Fruit fly (Drosophila melanogaster) whole organism, embryonic: ENCODE measurements around the gene shakB.
A peak's percentile ranks its signal among the peaks of the same experiment; 100 is the strongest.

ENCODE experiments used
- CG11247 ChIP-seq: fragments of 200-800 bp; sonication (Bioruptor generic); IDR thresholded peaks from 2 replicates; pipeline ENCODE4 v1.3.6; 2022; ENCODE audit warnings: missing biosample characterization, missing genetic modification characterization
- CG31224 ChIP-seq: fragments of 200-800 bp; sonication (Bioruptor generic); IDR thresholded peaks from 2 replicates; pipeline ENCODE4 v1.3.6; 2022; ENCODE audit warnings: missing biosample characterization, missing genetic modification characterization
- CG8089 ChIP-seq: fragments of 200-800 bp; sonication (Bioruptor generic); optimal IDR thresholded peaks from 3 replicates; lab custom pipeline; 2016; ENCODE audit warnings: missing biosample characterization, missing genetic modification characterization
- Camta ChIP-seq: fragments of 200-800 bp; sonication (Bioruptor generic); optimal IDR thresholded peaks from 2 replicates; lab custom pipeline; 2016; ENCODE audit warnings: missing biosample characterization, missing genetic modification characterization
- D19A ChIP-seq: fragments of 200-800 bp; optimal IDR thresholded peaks from 3 replicates; lab custom pipeline; 2019; ENCODE audit warnings: missing biosample characterization, mild to moderate bottlenecking, missing genetic modification characterization, moderate library complexity
- HHEX ChIP-seq: fragments of 200-800 bp; sonication (Bioruptor generic); optimal IDR thresholded peaks from 3 replicates; lab custom pipeline; 2017; ENCODE audit warnings: missing biosample characterization, mild to moderate bottlenecking, missing genetic modification characterization, missing genetic modification reagents
- Hsf ChIP-seq: fragments of 200-800 bp; sonication (Bioruptor generic); optimal IDR thresholded peaks from 3 replicates; lab custom pipeline; 2016; ENCODE audit warnings: missing biosample characterization, missing genetic modification characterization
- Ptx1 ChIP-seq: fragments of 200-800 bp; sonication (Bioruptor generic); IDR thresholded peaks from 2 replicates; pipeline ENCODE4 v1.3.6; 2022; ENCODE audit warnings: missing biosample characterization, missing genetic modification characterization
- cad ChIP-seq: fragments of >200 bp; optimal IDR thresholded peaks from 2 replicates; lab custom pipeline; 2017; ENCODE audit warnings: missing biosample characterization, missing genetic modification characterization
- fru ChIP-seq: fragments of >200 bp; optimal IDR thresholded peaks from 2 replicates; lab custom pipeline; 2017
- pan ChIP-seq, 4 experiments: fragments of >200 bp in 3 of 4; fragments of 200-800 bp in 1 of 4; sonication (Bioruptor generic) in 1 of 4; optimal IDR thresholded peaks in 3 of 4; IDR thresholded peaks in 1 of 4; 2 replicates each; pipeline versions ENCODE4 v1.3.6 to Lab custom; 2017 to 2022; ENCODE audit warnings: missing biosample characterization in 2 of 4, missing genetic modification characterization in 2 of 4, mixed read lengths in 1 of 4
- seq ChIP-seq: fragments of 200-800 bp; sonication (Bioruptor generic); IDR thresholded peaks from 2 replicates; pipeline ENCODE4 v1.3.6; 2022; ENCODE audit warnings: missing biosample characterization, missing genetic modification characterization
- sna ChIP-seq: fragments of 200-800 bp; sonication (Bioruptor generic); IDR thresholded peaks from 2 replicates; pipeline ENCODE4 v1.3.6; 2022; ENCODE audit warnings: missing biosample characterization, missing genetic modification characterization; ENCODE audit not compliant: partially characterized antibody
- tll ChIP-seq, 2 experiments: fragments of 200-800 bp in 1 of 2; fragments of >200 bp in 1 of 2; sonication (Bioruptor generic) in 1 of 2; optimal IDR thresholded peaks; 2 replicates each; lab custom pipeline; 2017 to 2019; ENCODE audit warnings: missing biosample characterization in 2 of 2, missing genetic modification characterization in 2 of 2, mild to moderate bottlenecking in 1 of 2, moderate library complexity in 1 of 2

shakB gene

DNA sequence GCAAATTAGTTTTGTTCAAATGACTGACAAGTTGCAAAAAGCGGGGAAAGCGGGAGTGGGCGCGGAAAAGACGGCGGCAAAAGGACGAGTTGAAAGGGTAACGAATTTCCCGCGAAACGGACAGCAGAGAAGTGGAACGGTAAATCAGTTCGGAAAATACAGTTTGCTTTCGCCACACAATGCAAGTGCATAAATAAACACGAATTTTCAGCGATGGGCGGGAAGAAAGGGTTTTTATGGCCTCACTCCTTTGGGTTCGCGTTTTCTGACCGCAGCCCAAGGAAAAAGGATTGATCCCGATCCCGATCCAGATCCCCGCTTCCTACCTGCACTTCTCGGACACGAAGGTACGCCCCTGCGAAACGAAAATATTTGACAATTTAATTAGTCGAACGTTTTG, 213.5 kb downstream of the shakB start:
- peak in 1 of 2 experiments; percentile 89 for TF ChIP-seq tll (GFP tag; optimal IDR thresholded peaks at IDR 0.05; lab: Kevin White, UChicago)
- TF ChIP-seq D19A: no peak
- TF ChIP-seq seq (GFP tag; lab: Robert Waterston, UW): no peak
- no peak for TF ChIP-seq Ptx1
- no peak for TF ChIP-seq CG8089 (GFP tag; lab: Kevin White, UChicago)
- no peak for TF ChIP-seq Hsf (GFP tag; lab: Kevin White, UChicago)
- no peak for TF ChIP-seq CG11247 (GFP tag; lab: Robert Waterston, UW)
- no peak for TF ChIP-seq HHEX
- TF ChIP-seq pan (optimal IDR thresholded peaks at IDR 0.05; lab: Kevin White, UChicago): no peak
- no peak for TF ChIP-seq pan (GFP tag; optimal IDR thresholded peaks at IDR 0.05 in 1 of 2, IDR thresholded peaks at IDR 0.05 in 1 of 2)
- TF ChIP-seq CG31224 (GFP tag; lab: Robert Waterston, UW): no peak
- TF ChIP-seq sna (GFP tag; lab: Robert Waterston, UW): no peak
- TF ChIP-seq cad: peak; percentile 78
- no peak for TF ChIP-seq Camta (GFP tag; lab: Kevin White, UChicago)
- no peak for TF ChIP-seq fru (lab: Kevin White, UChicago)
- TF ChIP-seq, all 482 proteins: peak for 2
